Worm (Caenorhabditis elegans): Measurements from ENCODE around the gene met-2.

DNA sequence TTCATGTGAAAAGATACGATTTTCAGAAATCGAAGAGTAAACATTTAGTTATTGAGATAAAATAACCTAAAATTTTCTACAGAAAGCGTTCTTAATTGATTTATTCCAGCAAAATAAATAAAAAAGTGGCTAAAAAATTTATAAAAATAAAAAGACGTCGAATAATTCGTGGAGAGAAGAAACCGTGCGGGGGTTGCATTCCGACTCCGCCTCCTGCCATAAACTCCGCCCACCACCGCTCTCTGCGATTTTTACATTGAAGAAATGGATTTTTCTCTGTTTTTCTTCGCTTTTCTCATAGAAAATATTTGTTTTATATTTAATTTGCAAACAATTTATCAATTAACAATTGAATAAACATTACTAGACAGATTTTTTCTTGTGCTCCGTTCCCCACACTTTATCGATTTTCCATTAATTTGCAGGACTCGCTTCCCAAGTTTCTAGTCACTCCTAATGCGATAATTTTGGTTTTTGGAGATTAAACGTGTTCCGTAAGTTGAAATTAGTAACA, 30.4 kb downstream of the met-2 start, which contains the start of the genes ubxn-4 and cyy-1:
- TF ChIP-seq mdl-1 (tag; optimal IDR thresholded peaks at IDR 0.05), result no peak
- no peak for TF ChIP-seq aly-2 (tag; optimal IDR thresholded peaks at IDR 0.05)
- no peak for TF ChIP-seq lin-39 (tag; optimal IDR thresholded peaks at IDR 0.05)
- TF ChIP-seq lin-11 (tag; optimal IDR thresholded peaks at IDR 0.05), result no peak
- TF ChIP-seq elt-3 (tag; optimal IDR thresholded peaks at IDR 0.05), result no peak
- no peak for TF ChIP-seq fos-1 (tag; optimal IDR thresholded peaks at IDR 0.05)
- no peak for TF ChIP-seq C34F6.9 (tag; optimal IDR thresholded peaks at IDR 0.05)
- no peak for TF ChIP-seq skn-1 (tag; optimal IDR thresholded peaks at IDR 0.05)
- TF ChIP-seq nhr-11 (tag; optimal IDR thresholded peaks at IDR 0.05), result no peak
- no peak for TF ChIP-seq nhr-77 (tag; optimal IDR thresholded peaks at IDR 0.05)
- peak in 1 of 2 experiments; percentile 11 for TF ChIP-seq lsy-2 (tag; optimal IDR thresholded peaks at IDR 0.05)
- TF ChIP-seq lin-13 (GFP tag; optimal IDR thresholded peaks at IDR 0.05), result no peak
- no peak for TF ChIP-seq zag-1 (tag; optimal IDR thresholded peaks at IDR 0.05)

All from whole organism, L2 larva.